Fruit fly (Drosophila melanogaster): ENCODE results near the gene CG14252.

DNA sequence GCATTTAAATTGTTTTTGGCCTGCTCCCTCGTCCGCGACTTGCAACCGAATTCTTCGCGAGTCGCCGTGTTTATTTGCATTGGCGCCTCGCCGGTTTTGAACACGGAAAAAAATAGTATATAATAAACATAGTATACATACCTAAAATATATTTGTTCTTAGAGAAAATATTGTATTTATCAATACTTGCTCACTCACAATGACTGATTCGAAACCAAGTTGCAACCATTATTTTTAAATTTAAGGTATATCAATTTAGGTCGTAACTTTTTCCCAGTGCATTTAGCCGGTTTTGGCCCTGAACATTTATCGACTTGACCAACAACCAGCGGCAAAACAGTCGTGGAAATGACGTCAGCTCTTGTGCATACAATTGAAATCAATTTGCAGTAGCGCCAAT lies 16.9 kb upstream of the CG14252 start:
- TF ChIP-seq CG7368 (GFP tag; optimal IDR thresholded peaks at IDR 0.05) (peak; percentile 85), CG10669 (GFP tag; optimal IDR thresholded peaks at IDR 0.05) (peak; percentile 79), CG11294 (GFP tag; IDR thresholded peaks at IDR 0.05) (peak; percentile 77), CG8119 (GFP tag; IDR thresholded peaks at IDR 0.05) (peak; percentile 97), CG4318 (GFP tag; optimal IDR thresholded peaks at IDR 0.05) (peak; percentile 82), fkh (GFP tag; optimal IDR thresholded peaks at IDR 0.05) (no peak)

Measured in whole organism, prepupa.